Fruit fly (Drosophila melanogaster): ENCODE results near the gene Dnaaf6.

The Dnaaf6 gene

dm6 chr3L:14678097-14678679 is 6.4 kb upstream of the Dnaaf6 start, which contains the start of gene CG4914 (continued):
- TF ChIP-seq Lhr (GFP tag; optimal IDR thresholded peaks at IDR 0.05) (peak; percentile 66), Stat92E (GFP tag; optimal IDR thresholded peaks at IDR 0.05) (peak in 1 of 3 experiments; percentile 61), HLH4C (GFP tag; IDR thresholded peaks at IDR 0.05; ENCODE audit: partially characterized antibody) (no peak), CG10274 (GFP tag; optimal IDR thresholded peaks at IDR 0.05) (peak; percentile 36), schlank (tag; optimal IDR thresholded peaks at IDR 0.05) (no peak), jigr1 (GFP tag; IDR thresholded peaks at IDR 0.05) (no peak), CG10267 (tag; optimal IDR thresholded peaks at IDR 0.05) (peak; percentile 81), CG33557 (GFP tag; optimal IDR thresholded peaks at IDR 0.05) (peak; percentile 88), ftz-f1 (GFP tag; optimal IDR thresholded peaks at IDR 0.05) (no peak), CG7928 (GFP tag; optimal IDR thresholded peaks at IDR 0.05) (no peak), CG6254 (GFP tag; optimal IDR thresholded peaks at IDR 0.05) (peak; percentile 74), CG8290 (GFP tag; optimal IDR thresholded peaks at IDR 0.05) (peak; percentile 71), CG8290 (tag; optimal IDR thresholded peaks at IDR 0.05) (no peak), Sry-δ (GFP tag; optimal IDR thresholded peaks at IDR 0.05) (no peak), CG17612 (GFP tag; IDR thresholded peaks at IDR 0.05) (no peak), CG11696 (GFP tag; IDR thresholded peaks at IDR 0.05) (no peak), inv (GFP tag; IDR thresholded peaks at IDR 0.05; ENCODE audit: partially characterized antibody) (no peak), vvl (GFP tag; IDR thresholded peaks at IDR 0.05) (peak; percentile 76), CG1529 (GFP tag; optimal IDR thresholded peaks at IDR 0.05) (peak; percentile 70), Camta (GFP tag; optimal IDR thresholded peaks at IDR 0.05) (peak; percentile 52), Fer1 (GFP tag; optimal IDR thresholded peaks at IDR 0.05) (peak; percentile 60), ERR (GFP tag; optimal IDR thresholded peaks at IDR 0.05) (no peak), HmgD (GFP tag; optimal IDR thresholded peaks at IDR 0.05) (no peak), bbx (GFP tag; IDR thresholded peaks at IDR 0.05; ENCODE audit: partially characterized antibody) (no peak), Dek (tag; optimal IDR thresholded peaks at IDR 0.05) (peak; percentile 10), her (GFP tag; optimal IDR thresholded peaks at IDR 0.05) (no peak), CG30431 (GFP tag; optimal IDR thresholded peaks at IDR 0.05) (peak; percentile 66), CG6813 (GFP tag; optimal IDR thresholded peaks at IDR 0.05) (peak; percentile 56), zfh1 (GFP tag; IDR thresholded peaks at IDR 0.05) (peak; percentile 79), Dip3 (GFP tag; optimal IDR thresholded peaks at IDR 0.05) (no peak), onecut (GFP tag; IDR thresholded peaks at IDR 0.05) (peak; percentile 52; the same call in 1 of the 2 replicates), sr (GFP tag; IDR thresholded peaks at IDR 0.05) (no peak), stwl (tag; optimal IDR thresholded peaks at IDR 0.05) (no peak), Xbp1 (GFP tag; optimal IDR thresholded peaks at IDR 0.05) (peak; percentile 65), CG8944 (GFP tag; optimal IDR thresholded peaks at IDR 0.05) (no peak), al (GFP tag; IDR thresholded peaks at IDR 0.05) (peak; percentile 49; the same call in 1 of the 2 replicates), Oaz (GFP tag; IDR thresholded peaks at IDR 0.05) (no peak), CG7271 (tag; optimal IDR thresholded peaks at IDR 0.05) (no peak), CG6791 (GFP tag; IDR thresholded peaks at IDR 0.05; ENCODE audit: partially characterized antibody) (no peak), tna (GFP tag; IDR thresholded peaks at IDR 0.05; ENCODE audit: partially characterized antibody) (no peak), CG14860 (GFP tag; IDR thresholded peaks at IDR 0.05; ENCODE audit: partially characterized antibody) (0 out of 3 replicates have a peak, but pooled peaks have one; percentile 31), Doc2 (GFP tag; IDR thresholded peaks at IDR 0.05) (no peak), seq (GFP tag; IDR thresholded peaks at IDR 0.05) (no peak), sisA (GFP tag; IDR thresholded peaks at IDR 0.05) (peak; percentile 69), tup (GFP tag; optimal IDR thresholded peaks at IDR 0.05) (no peak), Tbp (GFP tag; optimal IDR thresholded peaks at IDR 0.05) (no peak), sna (GFP tag; IDR thresholded peaks at IDR 0.05; ENCODE audit: partially characterized antibody) (no peak), Hmr (GFP tag; optimal IDR thresholded peaks at IDR 0.05) (peak; percentile 47), ranshi (GFP tag; IDR thresholded peaks at IDR 0.05) (peak; percentile 26; the same call in 1 of the 2 replicates), CG10366 (GFP tag; IDR thresholded peaks at IDR 0.05) (peak; percentile 46; the same call in 1 of the 2 replicates)
